Fruit fly (Drosophila melanogaster) whole organism, wandering third instar larva: Measurements from ENCODE around the gene sol.

Source experiments
- CG32264 ChIP-seq: fragments of 200-800 bp; sonication (Bioruptor generic); optimal IDR thresholded peaks from 2 replicates; lab custom pipeline; 2016; ENCODE audit warnings: missing biosample characterization, missing genetic modification characterization
- Dfd ChIP-seq: fragments of >200 bp; optimal IDR thresholded peaks from 2 replicates; lab custom pipeline; 2017; ENCODE audit warnings: missing biosample characterization, missing genetic modification characterization
- GATAd ChIP-seq: sonication (Bioruptor generic); optimal IDR thresholded peaks from 2 replicates; lab custom pipeline; 2016; ENCODE audit warnings: missing biosample characterization, missing genetic modification characterization
- pan ChIP-seq: fragments of >200 bp; optimal IDR thresholded peaks from 2 replicates; lab custom pipeline; 2017
- usp ChIP-seq: fragments of >200 bp; optimal IDR thresholded peaks from 2 replicates; lab custom pipeline; 2017; ENCODE audit warnings: missing biosample characterization, missing genetic modification characterization

DNA sequence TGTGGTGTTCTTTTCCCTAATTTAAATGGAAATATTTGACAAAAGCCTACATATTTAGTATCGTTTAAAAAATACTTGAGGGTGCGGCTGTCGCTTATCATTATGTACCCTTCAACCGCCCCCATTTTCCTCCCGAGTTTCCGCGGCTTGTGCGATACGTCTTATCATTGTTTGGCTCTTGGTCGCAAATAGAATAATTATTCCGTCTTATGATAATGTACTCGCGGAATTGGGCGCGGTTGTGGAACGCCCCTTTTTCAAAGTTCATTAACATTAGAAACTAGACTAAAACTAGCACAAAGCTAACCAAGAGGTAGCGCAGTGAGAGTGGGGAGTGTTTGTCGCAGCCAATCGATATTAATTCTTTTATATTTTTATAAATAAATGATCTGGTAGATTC lies 15.3 kb downstream of the sol start:
- no peak for TF ChIP-seq Dfd (GFP tag; lab: Kevin White, UChicago)
- no peak for TF ChIP-seq pan (lab: Kevin White, UChicago)
- TF ChIP-seq GATAd (GFP tag; lab: Kevin White, UChicago) = no peak
- TF ChIP-seq CG32264 (GFP tag; lab: Kevin White, UChicago) = no peak
- TF ChIP-seq usp (GFP tag; lab: Kevin White, UChicago) = no peak
